Worm (Caenorhabditis elegans): ENCODE data around the gene micu-1.

The micu-1 gene

ce11 chrIV:13297746-13298145, at the start of gene micu-1, which contains the start of gene Y67H2A.2:
TSS of gene micu-1 (plus strand) at chrIV:13297926.
TSS of gene Y67H2A.2 (minus strand) at chrIV:13297819.
- TF ChIP-seq dao-5 (tag; optimal IDR thresholded peaks at IDR 0.05): no peak
- TF ChIP-seq him-1 (tag; optimal IDR thresholded peaks at IDR 0.05): no peak
- peak; percentile 21 for TF ChIP-seq W03F9.2 (tag; optimal IDR thresholded peaks at IDR 0.05)

- TF ChIP-seq him-1 (tag; optimal IDR thresholded peaks at IDR 0.05) (no peak), W03F9.2 (tag; optimal IDR thresholded peaks at IDR 0.05) (no peak), dao-5 (tag; optimal IDR thresholded peaks at IDR 0.05) (no peak)
Observed at ce11 chrIV:13250243-13250642, 47.5 kb upstream of the micu-1 start.

ce11 chrIV:13252211-13252610, 45.5 kb upstream of the micu-1 start, which contains the start of gene ttr-51:
TSS of gene ttr-51 (minus strand) at chrIV:13252311.
- TF ChIP-seq W03F9.2 (tag; optimal IDR thresholded peaks at IDR 0.05) (no peak), dao-5 (tag; optimal IDR thresholded peaks at IDR 0.05) (no peak), him-1 (tag; optimal IDR thresholded peaks at IDR 0.05) (no peak)

ce11 chrIV:13253841-13254240, 43.9 kb upstream of the micu-1 start, which contains the start of gene ttr-45:
TSS of gene ttr-45 (plus strand) at chrIV:13254225.
- TF ChIP-seq dao-5 (tag; optimal IDR thresholded peaks at IDR 0.05) (no peak), W03F9.2 (tag; optimal IDR thresholded peaks at IDR 0.05) (no peak), him-1 (tag; optimal IDR thresholded peaks at IDR 0.05) (no peak)

ce11 chrIV:13255886-13256285, 41.8 kb upstream of the micu-1 start, which contains the start of gene bus-12:
TSS of gene bus-12 (plus strand) at chrIV:13256186.
- TF ChIP-seq him-1 (tag; optimal IDR thresholded peaks at IDR 0.05) (no peak), dao-5 (tag; optimal IDR thresholded peaks at IDR 0.05) (no peak), W03F9.2 (tag; optimal IDR thresholded peaks at IDR 0.05) (no peak)

- TF ChIP-seq W03F9.2 (tag; optimal IDR thresholded peaks at IDR 0.05) (no peak), him-1 (tag; optimal IDR thresholded peaks at IDR 0.05) (no peak), dao-5 (tag; optimal IDR thresholded peaks at IDR 0.05) (no peak)
Observed at ce11 chrIV:13258872-13259271, 38.9 kb upstream of the micu-1 start, which contains the start of gene JC8.16. TSS of gene JC8.16 (plus strand) at chrIV:13259172.

- no peak for TF ChIP-seq dao-5 (tag; optimal IDR thresholded peaks at IDR 0.05)
- no peak for TF ChIP-seq him-1 (tag; optimal IDR thresholded peaks at IDR 0.05)
- no peak for TF ChIP-seq W03F9.2 (tag; optimal IDR thresholded peaks at IDR 0.05)
Observed at ce11 chrIV:13261778-13262177, 35.9 kb upstream of the micu-1 start.

- no peak for TF ChIP-seq him-1 (tag; optimal IDR thresholded peaks at IDR 0.05)
- TF ChIP-seq dao-5 (tag; optimal IDR thresholded peaks at IDR 0.05): no peak
- TF ChIP-seq W03F9.2 (tag; optimal IDR thresholded peaks at IDR 0.05): no peak
Observed at ce11 chrIV:13268385-13268784, 29.3 kb upstream of the micu-1 start.

- TF ChIP-seq him-1 (tag; optimal IDR thresholded peaks at IDR 0.05): no peak
- no peak for TF ChIP-seq dao-5 (tag; optimal IDR thresholded peaks at IDR 0.05)
- TF ChIP-seq W03F9.2 (tag; optimal IDR thresholded peaks at IDR 0.05): no peak
Observed at ce11 chrIV:13272494-13272893, 25.2 kb upstream of the micu-1 start, which contains the start of gene unc-26. TSS of gene unc-26 (minus strand) at chrIV:13272516.

ce11 chrIV:13282778-13283177, 14.9 kb upstream of the micu-1 start, which contains the start of gene cpsf-3:
TSS of gene cpsf-3 (minus strand) at chrIV:13282878.
- TF ChIP-seq W03F9.2 (tag; optimal IDR thresholded peaks at IDR 0.05) (no peak), him-1 (tag; optimal IDR thresholded peaks at IDR 0.05) (no peak), dao-5 (tag; optimal IDR thresholded peaks at IDR 0.05) (no peak)

ce11 chrIV:13289321-13289720, 8.4 kb upstream of the micu-1 start, which contains the start of gene Y67H2A.10:
TSS of gene Y67H2A.10 (minus strand) at chrIV:13289504.
- TF ChIP-seq W03F9.2 (tag; optimal IDR thresholded peaks at IDR 0.05) (no peak), dao-5 (tag; optimal IDR thresholded peaks at IDR 0.05) (no peak), him-1 (tag; optimal IDR thresholded peaks at IDR 0.05) (no peak)

ce11 chrIV:13290239-13290638, 7.5 kb upstream of the micu-1 start:
- TF ChIP-seq W03F9.2 (tag; optimal IDR thresholded peaks at IDR 0.05) (no peak), him-1 (tag; optimal IDR thresholded peaks at IDR 0.05) (no peak), dao-5 (tag; optimal IDR thresholded peaks at IDR 0.05) (no peak)

- TF ChIP-seq dao-5 (tag; optimal IDR thresholded peaks at IDR 0.05): no peak
- no peak for TF ChIP-seq him-1 (tag; optimal IDR thresholded peaks at IDR 0.05)
- TF ChIP-seq W03F9.2 (tag; optimal IDR thresholded peaks at IDR 0.05): no peak
Observed at ce11 chrIV:13299648-13300047, 1.9 kb downstream of the micu-1 start.

ce11 chrIV:13300109-13300508, 2.4 kb downstream of the micu-1 start, which contains the start of gene kdp-1:
TSS of gene kdp-1 (plus strand) at chrIV:13300188.
- TF ChIP-seq dao-5 (tag; optimal IDR thresholded peaks at IDR 0.05) (no peak), him-1 (tag; optimal IDR thresholded peaks at IDR 0.05) (no peak), W03F9.2 (tag; optimal IDR thresholded peaks at IDR 0.05) (no peak)

ce11 chrIV:13300591-13300990, 2.9 kb downstream of the micu-1 start, which contains the start of gene csn-6:
TSS of gene csn-6 (plus strand) at chrIV:13300824.
- no peak for TF ChIP-seq W03F9.2 (tag; optimal IDR thresholded peaks at IDR 0.05)
- no peak for TF ChIP-seq him-1 (tag; optimal IDR thresholded peaks at IDR 0.05)
- TF ChIP-seq dao-5 (tag; optimal IDR thresholded peaks at IDR 0.05): no peak
